Worm (Caenorhabditis elegans) whole organism, early embryonic: ENCODE measurements around the gene srbc-11.
"Not testable (repeated sequence)": the region's sequence is repeated elsewhere in the genome, so short reads cannot be mapped to it uniquely, and the experiment has no call there.

Experiments used
- B0310.2 ChIP-seq: sonication (generic microtip); optimal IDR thresholded peaks from 2 replicates; lab custom pipeline; 2016; ENCODE audit warnings: mild to moderate bottlenecking, missing genetic modification characterization, missing compliant biosample characterization
- F13C5.2 ChIP-seq: sonication (generic microtip); optimal IDR thresholded peaks from 2 replicates; lab custom pipeline; 2017; ENCODE audit warnings: mild to moderate bottlenecking, missing genetic modification characterization, inconsistent platforms, missing compliant biosample characterization
- aly-1 ChIP-seq: sonication (generic microtip); optimal IDR thresholded peaks from 2 replicates; lab custom pipeline; 2016; ENCODE audit warnings: missing genetic modification characterization, missing compliant biosample characterization
- ama-1 ChIP-seq: fragments of 150-350 bp; optimal IDR thresholded peaks from 2 replicates; lab custom pipeline; 2014
- ceh-13 ChIP-seq: fragments of 200-800 bp; sonication (Bioruptor generic); optimal IDR thresholded peaks from 2 replicates; lab custom pipeline; 2018; ENCODE audit warnings: mild to moderate bottlenecking, missing genetic modification characterization, missing compliant biosample characterization
- ceh-36 ChIP-seq: sonication (generic microtip); optimal IDR thresholded peaks from 2 replicates; lab custom pipeline; 2016; ENCODE audit warnings: missing genetic modification characterization, inconsistent platforms, missing compliant biosample characterization
- ets-7 ChIP-seq: sonication (generic microtip); optimal IDR thresholded peaks from 2 replicates; lab custom pipeline; 2016; ENCODE audit warnings: missing genotype, missing genetic modification characterization, missing compliant biosample characterization
- flt-1 ChIP-seq: fragments of 200-800 bp; sonication (Bioruptor generic); IDR thresholded peaks from 2 replicates; pipeline ENCODE4 v1.3.6; 2022; ENCODE audit warnings: missing genetic modification characterization, missing compliant biosample characterization
- hmbx-1 ChIP-seq: sonication (generic microtip); optimal IDR thresholded peaks from 2 replicates; lab custom pipeline; 2016; ENCODE audit warnings: mild to moderate bottlenecking, missing genetic modification characterization, missing compliant biosample characterization
- hmg-4 ChIP-seq: fragments of 200-800 bp; sonication (Bioruptor generic); optimal IDR thresholded peaks from 2 replicates; lab custom pipeline; 2018; ENCODE audit warnings: mild to moderate bottlenecking, missing genetic modification characterization, missing compliant biosample characterization
- hnd-1 ChIP-seq: sonication (generic microtip); optimal IDR thresholded peaks from 2 replicates; lab custom pipeline; 2016; ENCODE audit warnings: missing genetic modification characterization, missing compliant biosample characterization
- pes-1 ChIP-seq: fragments of 200-800 bp; sonication (Bioruptor generic); IDR thresholded peaks from 2 replicates; pipeline ENCODE4 v1.3.6; 2022; ENCODE audit warnings: missing genetic modification reagents, missing genetic modification characterization, missing compliant biosample characterization
- scrt-1 ChIP-seq: fragments of 200-800 bp; sonication (Bioruptor generic); IDR thresholded peaks from 2 replicates; pipeline ENCODE4 v1.3.6; 2022; ENCODE audit warnings: missing genetic modification characterization, missing compliant biosample characterization
- sea-1 ChIP-seq: fragments of 200-800 bp; sonication (Bioruptor generic); conservative IDR thresholded peaks from 2 replicates; pipeline ENCODE4 v1.3.6; 2022; ENCODE audit warnings: missing genetic modification characterization, missing compliant biosample characterization
- tbx-11 ChIP-seq: fragments of 200-800 bp; sonication (Bioruptor generic); IDR thresholded peaks from 2 replicates; pipeline ENCODE4 v1.3.6; 2022; ENCODE audit warnings: missing genetic modification characterization, missing compliant biosample characterization
- tbx-37 ChIP-seq: fragments of 200-800 bp; sonication (Bioruptor generic); conservative IDR thresholded peaks from 2 replicates; pipeline ENCODE4 v1.3.6; 2022; ENCODE audit warnings: missing genetic modification reagents, missing genetic modification characterization, missing compliant biosample characterization
- tra-4 ChIP-seq: sonication (generic microtip); optimal IDR thresholded peaks from 2 replicates; lab custom pipeline; 2017; ENCODE audit warnings: missing genetic modification characterization, missing compliant biosample characterization

The srbc-11 gene

ce11 chrV:7514939-7515338 is 19.9 kb upstream of the srbc-11 start, which contains the start of gene srb-18:
srb-18 (plus strand) TSS chrV:7515239.
- TF ChIP-seq tra-4 (tag; lab: Kevin White, UChicago) (no peak), ets-7 (tag; lab: Kevin White, UChicago) (no peak), aly-1 (no peak), F13C5.2 (no peak), ama-1 (lab: Kevin White, UChicago) (no peak), hmbx-1 (tag; lab: Kevin White, UChicago) (no peak), tbx-11 (GFP tag; lab: Robert Waterston, UW) (no peak), scrt-1 (GFP tag; lab: Robert Waterston, UW) (no peak), ceh-13 (GFP tag; lab: Kevin White, UChicago) (no peak), ceh-36 (tag; lab: Kevin White, UChicago) (no peak), flt-1 (GFP tag; lab: Robert Waterston, UW) (no peak)

- not testable (repeated sequence) for TF ChIP-seq tra-4 (tag; lab: Kevin White, UChicago); ceh-36 (tag; lab: Kevin White, UChicago); tbx-37
Observed at ce11 chrV:7511465-7511864, 16.4 kb upstream of the srbc-11 start, which contains the start of gene nhr-171. nhr-171 (plus strand) TSS chrV:7511765.

ce11 chrV:7508566-7509044 is 13.5 kb upstream of the srbc-11 start, which contains the start of the genes str-31 and nhr-172:
str-31 (minus strand) TSS chrV:7508666.
nhr-172 (plus strand) TSS chrV:7508994.
- no peak for TF ChIP-seq ama-1 (lab: Kevin White, UChicago)
- no peak for TF ChIP-seq ceh-36 (tag; lab: Kevin White, UChicago)
- TF ChIP-seq hmg-4 (GFP tag; lab: Kevin White, UChicago), result no peak
- no peak for TF ChIP-seq F13C5.2
- no peak for TF ChIP-seq ets-7 (tag; lab: Kevin White, UChicago)
- no peak for TF ChIP-seq hnd-1
- TF ChIP-seq scrt-1 (GFP tag; lab: Robert Waterston, UW), result no peak
- no peak for TF ChIP-seq B0310.2 (tag; lab: Kevin White, UChicago)
- no peak for TF ChIP-seq tbx-37
- no peak for TF ChIP-seq tbx-11 (GFP tag; lab: Robert Waterston, UW)
- TF ChIP-seq pes-1 (GFP tag; lab: Robert Waterston, UW), result no peak
- TF ChIP-seq hmbx-1 (tag; lab: Kevin White, UChicago), result no peak
- no peak for TF ChIP-seq sea-1 (GFP tag; lab: Robert Waterston, UW)
- no peak for TF ChIP-seq flt-1 (GFP tag; lab: Robert Waterston, UW)
- no peak for TF ChIP-seq aly-1
- no peak for TF ChIP-seq tra-4 (tag; lab: Kevin White, UChicago)
- TF ChIP-seq ceh-13 (GFP tag; lab: Kevin White, UChicago), result no peak

ce11 chrV:7506207-7506606 is 11.1 kb upstream of the srbc-11 start:
- TF ChIP-seq tra-4 (tag; lab: Kevin White, UChicago), result no peak
- no peak for TF ChIP-seq B0310.2 (tag; lab: Kevin White, UChicago)
- TF ChIP-seq hmbx-1 (tag; lab: Kevin White, UChicago), result no peak
- TF ChIP-seq aly-1, result no peak
- no peak for TF ChIP-seq ceh-13 (GFP tag; lab: Kevin White, UChicago)
- TF ChIP-seq pes-1 (GFP tag; lab: Robert Waterston, UW), result no peak
- TF ChIP-seq ceh-36 (tag; lab: Kevin White, UChicago), result no peak
- no peak for TF ChIP-seq F13C5.2

- no peak for TF ChIP-seq flt-1 (GFP tag; lab: Robert Waterston, UW)
- TF ChIP-seq tbx-11 (GFP tag; lab: Robert Waterston, UW), result no peak
- TF ChIP-seq sea-1 (GFP tag; lab: Robert Waterston, UW), result no peak
- TF ChIP-seq pes-1 (GFP tag; lab: Robert Waterston, UW), result no peak
- no peak for TF ChIP-seq scrt-1 (GFP tag; lab: Robert Waterston, UW)
- TF ChIP-seq F13C5.2, result no peak
Observed at ce11 chrV:7504271-7504670, 9.2 kb upstream of the srbc-11 start, which contains the start of gene srh-229. srh-229 (minus strand) TSS chrV:7504371.

- TF ChIP-seq hnd-1, result no peak
- TF ChIP-seq tra-4 (tag; lab: Kevin White, UChicago), result no peak
- TF ChIP-seq sea-1 (GFP tag; lab: Robert Waterston, UW), result no peak
- no peak for TF ChIP-seq F13C5.2
- TF ChIP-seq pes-1 (GFP tag; lab: Robert Waterston, UW), result no peak
- no peak for TF ChIP-seq B0310.2 (tag; lab: Kevin White, UChicago)
- no peak for TF ChIP-seq tbx-37
- no peak for TF ChIP-seq ama-1 (lab: Kevin White, UChicago)
- no peak for TF ChIP-seq aly-1
Observed at ce11 chrV:7501194-7501593, 6.1 kb upstream of the srbc-11 start.

ce11 chrV:7497440-7497839 is 2.4 kb upstream of the srbc-11 start, which contains the start of gene srh-79:
srh-79 (plus strand) TSS chrV:7497740.
- no peak for TF ChIP-seq sea-1 (GFP tag; lab: Robert Waterston, UW)
- TF ChIP-seq hmbx-1 (tag; lab: Kevin White, UChicago), result no peak
- no peak for TF ChIP-seq F13C5.2
- TF ChIP-seq tbx-11 (GFP tag; lab: Robert Waterston, UW), result no peak
- no peak for TF ChIP-seq ets-7 (tag; lab: Kevin White, UChicago)
- no peak for TF ChIP-seq scrt-1 (GFP tag; lab: Robert Waterston, UW)
- TF ChIP-seq flt-1 (GFP tag; lab: Robert Waterston, UW), result no peak
- TF ChIP-seq ceh-36 (tag; lab: Kevin White, UChicago), result no peak
- TF ChIP-seq hmg-4 (GFP tag; lab: Kevin White, UChicago), result no peak
- no peak for TF ChIP-seq ceh-13 (GFP tag; lab: Kevin White, UChicago)
- no peak for TF ChIP-seq tra-4 (tag; lab: Kevin White, UChicago)
- no peak for TF ChIP-seq B0310.2 (tag; lab: Kevin White, UChicago)
- TF ChIP-seq tbx-37, result no peak
- no peak for TF ChIP-seq aly-1

ce11 chrV:7492924-7493323 is 2.2 kb downstream of the srbc-11 start, which contains the start of gene srbc-10:
srbc-10 (minus strand) TSS chrV:7493024.
- TF ChIP-seq pes-1 (GFP tag; lab: Robert Waterston, UW) (no peak), hmbx-1 (tag; lab: Kevin White, UChicago) (no peak), sea-1 (GFP tag; lab: Robert Waterston, UW) (no peak), B0310.2 (tag; lab: Kevin White, UChicago) (no peak), F13C5.2 (no peak), tbx-37 (no peak), tbx-11 (GFP tag; lab: Robert Waterston, UW) (no peak), ama-1 (lab: Kevin White, UChicago) (no peak), flt-1 (GFP tag; lab: Robert Waterston, UW) (no peak), ceh-13 (GFP tag; lab: Kevin White, UChicago) (no peak), ceh-36 (tag; lab: Kevin White, UChicago) (no peak), hmg-4 (GFP tag; lab: Kevin White, UChicago) (no peak), scrt-1 (GFP tag; lab: Robert Waterston, UW) (no peak), aly-1 (no peak), ets-7 (tag; lab: Kevin White, UChicago) (no peak), tra-4 (tag; lab: Kevin White, UChicago) (no peak), hnd-1 (no peak)
